Fruit fly (Drosophila melanogaster): ENCODE measurements around the gene X11Lbeta.

Gene X11Lbeta

dm6 chrX:10738151-10738430 lies 110.6 kb downstream of the X11Lbeta start:
- TF ChIP-seq crol (GFP tag; IDR thresholded peaks at IDR 0.05) (peak; percentile 94), so (GFP tag; IDR thresholded peaks at IDR 0.05) (0 out of 3 replicates have a peak, but pooled peaks have one; percentile 24), CG10979 (tag; optimal IDR thresholded peaks at IDR 0.05) (no peak), cg (GFP tag; optimal IDR thresholded peaks at IDR 0.05) (peak; percentile 6), abd-A (tag; optimal IDR thresholded peaks at IDR 0.05) (peak; percentile 90), grau (tag; optimal IDR thresholded peaks at IDR 0.05) (no peak), CG13894 (tag; optimal IDR thresholded peaks at IDR 0.05) (peak; percentile 62), Med (GFP tag) (peak; percentile 61)

- no peak for TF ChIP-seq ewg (GFP tag; optimal IDR thresholded peaks at IDR 0.05)
- no peak for TF ChIP-seq Bgb (GFP tag; IDR thresholded peaks at IDR 0.05; ENCODE audit: partially characterized antibody)
- no peak for TF ChIP-seq ken (GFP tag; IDR thresholded peaks at IDR 0.05)
- no peak for TF ChIP-seq al (GFP tag; IDR thresholded peaks at IDR 0.05)
- no peak for TF ChIP-seq en (GFP tag; optimal IDR thresholded peaks at IDR 0.05)
- TF ChIP-seq Dbx (GFP tag; IDR thresholded peaks at IDR 0.05): no peak
- TF ChIP-seq hb (GFP tag; IDR thresholded peaks at IDR 0.05; ENCODE audit: partially characterized antibody): no peak
- no peak for TF ChIP-seq CG6813 (GFP tag; optimal IDR thresholded peaks at IDR 0.05)
- TF ChIP-seq Oli (tag; optimal IDR thresholded peaks at IDR 0.05): no peak
- no peak for TF ChIP-seq CG1602 (GFP tag; optimal IDR thresholded peaks at IDR 0.05)
- TF ChIP-seq Hand (GFP tag; optimal IDR thresholded peaks at IDR 0.05): no peak
- no peak for TF ChIP-seq Kr (GFP tag; optimal IDR thresholded peaks at IDR 0.05)
- no peak for TF ChIP-seq vnd (GFP tag; IDR thresholded peaks at IDR 0.05; ENCODE audit: partially characterized antibody)
- TF ChIP-seq CG12769 (tag; optimal IDR thresholded peaks at IDR 0.05): peak; percentile 79
- TF ChIP-seq CG4730 (GFP tag; IDR thresholded peaks at IDR 0.05): no peak
- TF ChIP-seq hth (optimal IDR thresholded peaks at IDR 0.05): no peak
- 0 out of 2 replicates have a peak, but pooled peaks have one; percentile 13 for TF ChIP-seq CG31441 (GFP tag; IDR thresholded peaks at IDR 0.05)
- no peak for TF ChIP-seq CG12104 (GFP tag; optimal IDR thresholded peaks at IDR 0.05)
- TF ChIP-seq Gsc (GFP tag; IDR thresholded peaks at IDR 0.05): no peak
- no peak for TF ChIP-seq Spps (tag; optimal IDR thresholded peaks at IDR 0.05)
- no peak for TF ChIP-seq Eip74EF (GFP tag; optimal IDR thresholded peaks at IDR 0.05)
- TF ChIP-seq CG1233 (GFP tag; optimal IDR thresholded peaks at IDR 0.05): no peak
- no peak for TF ChIP-seq br (optimal IDR thresholded peaks at IDR 0.05)
- TF ChIP-seq dati (GFP tag; IDR thresholded peaks at IDR 0.05): no peak
- no peak for TF ChIP-seq CG17829 (tag; optimal IDR thresholded peaks at IDR 0.05)
- 0 out of 2 replicates have a peak, but pooled peaks have one; percentile 5 for TF ChIP-seq Xrp1 (GFP tag; IDR thresholded peaks at IDR 0.05)
- no peak for TF ChIP-seq Nf-YA (GFP tag; IDR thresholded peaks at IDR 0.05)
- TF ChIP-seq CG30403 (GFP tag; optimal IDR thresholded peaks at IDR 0.05): no peak
- TF ChIP-seq emc (GFP tag; optimal IDR thresholded peaks at IDR 0.05): no peak
- no peak for TF ChIP-seq jumu (GFP tag; optimal IDR thresholded peaks at IDR 0.05)
- TF ChIP-seq dan (GFP tag; IDR thresholded peaks at IDR 0.05): no peak
- no peak for TF ChIP-seq CG14441 (GFP tag; IDR thresholded peaks at IDR 0.05)
- no peak for TF ChIP-seq CG7987 (GFP tag; optimal IDR thresholded peaks at IDR 0.05)
- TF ChIP-seq CkIIα-i1 (GFP tag; IDR thresholded peaks at IDR 0.05): no peak
- no peak for TF ChIP-seq Aef1 (GFP tag; IDR thresholded peaks at IDR 0.05)
- no peak for TF ChIP-seq CG11695 (GFP tag; IDR thresholded peaks at IDR 0.05)
- no peak for TF ChIP-seq NFAT (GFP tag; IDR thresholded peaks at IDR 0.05)
- no peak; the same call in 1 of the 2 replicates for TF ChIP-seq Rfx (GFP tag; IDR thresholded peaks at IDR 0.05)
- no peak for TF ChIP-seq CG1792 (GFP tag; optimal IDR thresholded peaks at IDR 0.05)
- TF ChIP-seq CG10274 (GFP tag; optimal IDR thresholded peaks at IDR 0.05): no peak
- TF ChIP-seq CG17385 (GFP tag; optimal IDR thresholded peaks at IDR 0.05): no peak
- no peak for TF ChIP-seq HLH54F (GFP tag; optimal IDR thresholded peaks at IDR 0.05)
- TF ChIP-seq zfh1 (GFP tag; IDR thresholded peaks at IDR 0.05): 0 out of 3 replicates have a peak, but pooled peaks have one; percentile 32
These were observed 111.4 kb downstream of the X11Lbeta start for dm6 chrX:10738835-10739371.
